Worm (Caenorhabditis elegans): Measurements from ENCODE around the gene ZK666.12.

DNA sequence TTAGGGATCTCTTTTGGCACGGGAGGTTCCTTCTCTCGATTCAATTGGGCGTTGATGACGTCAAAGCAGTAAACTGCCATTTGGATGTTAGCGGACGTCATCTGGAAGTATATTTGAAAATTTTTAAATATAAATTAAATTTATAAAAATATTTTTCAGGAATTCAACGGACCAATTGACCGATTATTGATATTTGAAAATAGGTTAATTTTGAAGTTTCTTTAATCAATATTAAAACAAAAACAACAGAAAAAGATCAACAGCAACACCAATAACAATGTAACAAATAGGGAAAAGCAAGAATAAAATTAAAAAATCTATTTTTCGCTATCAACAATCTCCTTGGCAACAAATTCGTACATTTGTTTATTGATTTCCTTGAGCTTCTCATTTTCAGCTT, 43.2 kb downstream of the ZK666.12 start, which contains the start of gene R166.3:
- TF ChIP-seq snu-23 (GFP tag; optimal IDR thresholded peaks at IDR 0.05) = no peak
- TF ChIP-seq nhr-77 (tag; optimal IDR thresholded peaks at IDR 0.05) = no peak
- TF ChIP-seq nhr-28 (tag; optimal IDR thresholded peaks at IDR 0.05) = no peak
- no peak for TF ChIP-seq lin-35 (GFP tag; optimal IDR thresholded peaks at IDR 0.05)
- TF ChIP-seq grh-1 (GFP tag; IDR thresholded peaks at IDR 0.05) = no peak
- TF ChIP-seq blmp-1 (tag; optimal IDR thresholded peaks at IDR 0.05) = no peak
- no peak for TF ChIP-seq pqm-1 (tag; optimal IDR thresholded peaks at IDR 0.05)
- no peak for TF ChIP-seq unc-130 (tag; optimal IDR thresholded peaks at IDR 0.05)
- no peak for TF ChIP-seq ama-1 (optimal IDR thresholded peaks at IDR 0.05)
- TF ChIP-seq ceh-82 (tag; optimal IDR thresholded peaks at IDR 0.05) = no peak

Data from whole organism, L1 larva.